Fruit fly (Drosophila melanogaster) whole organism, embryonic: ENCODE data around the gene Cul2.

Experiments
- Adf1 ChIP-seq: fragments of 200-800 bp; sonication (Bioruptor generic); IDR thresholded peaks from 2 replicates; pipeline ENCODE4 v1.3.6; 2022; ENCODE audit warnings: missing biosample characterization, missing genetic modification characterization
- CG10147 ChIP-seq: fragments of 200-800 bp; sonication (Bioruptor generic); optimal IDR thresholded peaks from 2 replicates; lab custom pipeline; 2019; ENCODE audit warnings: missing biosample characterization, mild to moderate bottlenecking, missing genetic modification characterization, moderate library complexity
- CG10267 ChIP-seq: fragments of 200-800 bp; sonication (Bioruptor generic); optimal IDR thresholded peaks from 2 replicates; lab custom pipeline; 2018; ENCODE audit warnings: missing biosample characterization, mild to moderate bottlenecking, missing genetic modification characterization, moderate library complexity
- CG10543 ChIP-seq: fragments of 200-800 bp; sonication (Bioruptor generic); optimal IDR thresholded peaks from 3 replicates; lab custom pipeline; 2017; ENCODE audit warnings: missing biosample characterization, mild to moderate bottlenecking, missing genetic modification characterization, moderate library complexity
- CG11247 ChIP-seq: fragments of 200-800 bp; sonication (Bioruptor generic); IDR thresholded peaks from 2 replicates; pipeline ENCODE4 v1.3.6; 2022; ENCODE audit warnings: missing biosample characterization, missing genetic modification characterization
- CG11504 ChIP-seq: fragments of 200-800 bp; sonication (Bioruptor generic); optimal IDR thresholded peaks from 3 replicates; lab custom pipeline; 2019; ENCODE audit warnings: missing biosample characterization, mild to moderate bottlenecking, missing genetic modification characterization, moderate library complexity
- CG13287 ChIP-seq: fragments of 200-800 bp; sonication (Bioruptor generic); IDR thresholded peaks from 2 replicates; pipeline ENCODE4 v1.3.6; 2022; ENCODE audit warnings: missing biosample characterization, missing genetic modification characterization; ENCODE audit not compliant: partially characterized antibody
- CG1603 ChIP-seq: fragments of 200-800 bp; sonication (Bioruptor generic); optimal IDR thresholded peaks from 2 replicates; lab custom pipeline; 2019; ENCODE audit warnings: missing biosample characterization, mild to moderate bottlenecking, missing genetic modification characterization, moderate library complexity
- CG17829 ChIP-seq: fragments of 200-800 bp; optimal IDR thresholded peaks from 2 replicates; lab custom pipeline; 2019; ENCODE audit warnings: missing biosample characterization, mild to moderate bottlenecking, missing genetic modification characterization, moderate library complexity
- CG1832 ChIP-seq: fragments of 200-800 bp; sonication (Bioruptor generic); optimal IDR thresholded peaks from 2 replicates; lab custom pipeline; 2017; ENCODE audit warnings: missing biosample characterization, mild to moderate bottlenecking, missing genetic modification characterization, inconsistent platforms
- CG2678 ChIP-seq: fragments of 200-800 bp; sonication (Bioruptor generic); optimal IDR thresholded peaks from 3 replicates; lab custom pipeline; 2019; ENCODE audit warnings: missing biosample characterization, mild to moderate bottlenecking, missing genetic modification characterization, moderate library complexity
- CG31365 ChIP-seq: fragments of 200-800 bp; sonication (Bioruptor generic); optimal IDR thresholded peaks from 2 replicates; lab custom pipeline; 2018; ENCODE audit warnings: missing biosample characterization, mild to moderate bottlenecking, missing genetic modification characterization
- CG31388 ChIP-seq: fragments of 200-800 bp; sonication (Bioruptor generic); optimal IDR thresholded peaks from 2 replicates; lab custom pipeline; 2016; ENCODE audit warnings: missing biosample characterization, missing genetic modification characterization
- CG32767 ChIP-seq: fragments of 200-800 bp; sonication (Bioruptor generic); IDR thresholded peaks from 2 replicates; pipeline ENCODE4 v1.3.6; 2022; ENCODE audit warnings: missing biosample characterization, missing genetic modification characterization
- CG34224 ChIP-seq: fragments of 200-800 bp; sonication (Bioruptor generic); IDR thresholded peaks from 3 replicates; pipeline ENCODE4 v1.3.6; 2022; ENCODE audit warnings: missing biosample characterization, missing genetic modification characterization; ENCODE audit not compliant: partially characterized antibody
- CG3995 ChIP-seq: fragments of 200-800 bp; sonication (Bioruptor generic); optimal IDR thresholded peaks from 3 replicates; lab custom pipeline; 2016; ENCODE audit warnings: missing biosample characterization, missing genetic modification characterization
- CG4282 ChIP-seq: fragments of 200-800 bp; sonication (Bioruptor generic); optimal IDR thresholded peaks from 2 replicates; lab custom pipeline; 2016; ENCODE audit warnings: missing biosample characterization, missing genetic modification characterization
- CG4424 ChIP-seq: fragments of 200-800 bp; sonication (Bioruptor generic); optimal IDR thresholded peaks from 3 replicates; lab custom pipeline; 2016; ENCODE audit warnings: missing biosample characterization, missing genetic modification characterization
- CG6689 ChIP-seq: fragments of 200-800 bp; sonication (Bioruptor generic); IDR thresholded peaks from 2 replicates; pipeline ENCODE4 v1.3.6; 2022; ENCODE audit warnings: missing biosample characterization, missing genetic modification characterization
- CG7556 ChIP-seq: fragments of 200-800 bp; sonication (Bioruptor generic); optimal IDR thresholded peaks from 2 replicates; lab custom pipeline; 2017; ENCODE audit warnings: missing biosample characterization, mild to moderate bottlenecking, missing genetic modification characterization
- Chrac-16 ChIP-seq: fragments of 200-800 bp; sonication (Bioruptor generic); optimal IDR thresholded peaks from 3 replicates; lab custom pipeline; 2016; ENCODE audit warnings: missing biosample characterization, missing genetic modification characterization
- CrebB ChIP-seq: fragments of 200-800 bp; sonication (Bioruptor generic); optimal IDR thresholded peaks from 3 replicates; lab custom pipeline; 2018; ENCODE audit warnings: missing biosample characterization, mild to moderate bottlenecking, missing genetic modification characterization
- Dip2 ChIP-seq: fragments of 200-800 bp; sonication (Bioruptor generic); IDR thresholded peaks from 2 replicates; pipeline ENCODE4 v1.3.6; 2022; ENCODE audit warnings: missing biosample characterization, missing genetic modification characterization
- Doc3 ChIP-seq: fragments of 200-800 bp; sonication (Bioruptor generic); IDR thresholded peaks from 3 replicates; pipeline ENCODE4 v1.3.6; 2022; ENCODE audit warnings: missing biosample characterization, missing genetic modification characterization; ENCODE audit not compliant: partially characterized antibody
- Hmr ChIP-seq: fragments of 200-800 bp; sonication (Bioruptor generic); optimal IDR thresholded peaks from 3 replicates; lab custom pipeline; 2017; ENCODE audit warnings: mild to moderate bottlenecking, missing biosample characterization, missing genetic modification reagents, missing genetic modification characterization
- MTF-1 ChIP-seq: fragments of 200-800 bp; sonication (Bioruptor generic); optimal IDR thresholded peaks from 2 replicates; lab custom pipeline; 2018; ENCODE audit warnings: missing biosample characterization, mild to moderate bottlenecking, missing genetic modification characterization, borderline replicate concordance
- Mrtf ChIP-seq: fragments of 200-800 bp; sonication (Bioruptor generic); IDR thresholded peaks from 3 replicates; pipeline ENCODE4 v1.3.6; 2022; ENCODE audit warnings: missing biosample characterization, missing genetic modification characterization
- NfI ChIP-seq: fragments of 200-800 bp; sonication (Bioruptor generic); optimal IDR thresholded peaks from 3 replicates; lab custom pipeline; 2018; ENCODE audit warnings: missing biosample characterization, mild to moderate bottlenecking, missing genetic modification characterization, moderate library complexity
- Oli ChIP-seq: fragments of 200-800 bp; sonication (Bioruptor generic); optimal IDR thresholded peaks from 2 replicates; lab custom pipeline; 2018; ENCODE audit warnings: missing biosample characterization, mild to moderate bottlenecking, missing genetic modification characterization, moderate library complexity
- PHDP ChIP-seq: fragments of 200-800 bp; sonication (Bioruptor generic); optimal IDR thresholded peaks from 3 replicates; lab custom pipeline; 2018; ENCODE audit warnings: missing biosample characterization, mild to moderate bottlenecking, missing genetic modification characterization, moderate library complexity
- Rfx ChIP-seq: fragments of 200-800 bp; sonication (Bioruptor generic); IDR thresholded peaks from 2 replicates; pipeline ENCODE4 v1.3.6; 2022; ENCODE audit warnings: missing biosample characterization, missing genetic modification characterization
- Sin3A ChIP-seq: fragments of >200 bp; optimal IDR thresholded peaks from 2 replicates; lab custom pipeline; 2018
- bcd ChIP-seq: fragments of 200-800 bp; sonication (Bioruptor generic); optimal IDR thresholded peaks from 2 replicates; lab custom pipeline; 2017; ENCODE audit warnings: missing biosample characterization, mild to moderate bottlenecking, missing genetic modification characterization
- bsh ChIP-seq, 2 experiments: fragments of 200-800 bp; sonication (Bioruptor generic); optimal IDR thresholded peaks; 2 replicates each; lab custom pipeline; 2017 to 2018; ENCODE audit warnings: mild to moderate bottlenecking in 2 of 2, missing biosample characterization in 2 of 2, missing genetic modification characterization in 2 of 2, moderate library complexity in 1 of 2
- chm ChIP-seq: fragments of 200-800 bp; sonication (Bioruptor generic); IDR thresholded peaks from 2 replicates; pipeline ENCODE4 v1.3.6; 2022; ENCODE audit warnings: missing biosample characterization, missing genetic modification characterization
- dpn ChIP-seq, 2 experiments: fragments of 200-800 bp; sonication (Bioruptor generic); optimal IDR thresholded peaks; 3 replicates each; lab custom pipeline; 2016; ENCODE audit warnings: missing biosample characterization in 2 of 2, missing genetic modification characterization in 2 of 2
- ind ChIP-seq: fragments of 200-800 bp; sonication (Bioruptor generic); optimal IDR thresholded peaks from 3 replicates; lab custom pipeline; 2016; ENCODE audit warnings: missing biosample characterization, missing genetic modification characterization
- jing ChIP-seq: fragments of 200-800 bp; sonication (Bioruptor generic); optimal IDR thresholded peaks from 2 replicates; lab custom pipeline; 2018; ENCODE audit warnings: missing biosample characterization, mild to moderate bottlenecking, missing genetic modification characterization
- klu ChIP-seq: fragments of 200-800 bp; sonication (Bioruptor generic); IDR thresholded peaks from 2 replicates; pipeline ENCODE4 v1.3.6; 2022; ENCODE audit warnings: missing biosample characterization, missing genetic modification characterization
- mirr ChIP-seq: fragments of 200-800 bp; sonication (Bioruptor generic); optimal IDR thresholded peaks from 3 replicates; lab custom pipeline; 2018; ENCODE audit warnings: missing biosample characterization, mild to moderate bottlenecking, missing genetic modification characterization
- prd ChIP-seq, 3 experiments: fragments of >200 bp in 2 of 3; fragments of 200-800 bp in 1 of 3; sonication (Bioruptor generic) in 1 of 3; optimal IDR thresholded peaks in 2 of 3; IDR thresholded peaks in 1 of 3; 2 replicates in 2 of 3; 3 replicates in 1 of 3; pipeline versions ENCODE4 v1.3.6 to Lab custom; 2017 to 2022; ENCODE audit warnings: missing biosample characterization in 1 of 3, missing genetic modification characterization in 1 of 3
- pum ChIP-seq: fragments of 200-800 bp; sonication (Bioruptor generic); optimal IDR thresholded peaks from 2 replicates; lab custom pipeline; 2016; ENCODE audit warnings: missing biosample characterization, missing genetic modification characterization
- scrt ChIP-seq: fragments of 200-800 bp; sonication (Bioruptor generic); optimal IDR thresholded peaks from 2 replicates; lab custom pipeline; 2018; ENCODE audit warnings: missing biosample characterization, mild to moderate bottlenecking, missing genetic modification characterization, moderate library complexity
- sens ChIP-seq: fragments of 200-800 bp; sonication (Bioruptor generic); peaks from one replicate; lab custom pipeline; 2016; ENCODE audit warnings: missing biosample characterization, missing genetic modification characterization
- sima ChIP-seq: fragments of 200-800 bp; sonication (Bioruptor generic); optimal IDR thresholded peaks from 2 replicates; lab custom pipeline; 2016; ENCODE audit warnings: missing biosample characterization, missing genetic modification characterization
- tin ChIP-seq: fragments of 200-800 bp; sonication (Bioruptor generic); optimal IDR thresholded peaks from 3 replicates; lab custom pipeline; 2016; ENCODE audit warnings: missing biosample characterization, missing genetic modification characterization
- tna ChIP-seq: fragments of 200-800 bp; sonication (Bioruptor generic); IDR thresholded peaks from 2 replicates; pipeline ENCODE4 v1.3.6; 2022; ENCODE audit warnings: missing biosample characterization, missing genetic modification characterization; ENCODE audit not compliant: partially characterized antibody
- tup ChIP-seq: fragments of 200-800 bp; sonication (Bioruptor generic); optimal IDR thresholded peaks from 2 replicates; lab custom pipeline; 2016; ENCODE audit warnings: missing biosample characterization, mild to moderate bottlenecking, missing genetic modification characterization, moderate library complexity

Cul2 gene

DNA sequence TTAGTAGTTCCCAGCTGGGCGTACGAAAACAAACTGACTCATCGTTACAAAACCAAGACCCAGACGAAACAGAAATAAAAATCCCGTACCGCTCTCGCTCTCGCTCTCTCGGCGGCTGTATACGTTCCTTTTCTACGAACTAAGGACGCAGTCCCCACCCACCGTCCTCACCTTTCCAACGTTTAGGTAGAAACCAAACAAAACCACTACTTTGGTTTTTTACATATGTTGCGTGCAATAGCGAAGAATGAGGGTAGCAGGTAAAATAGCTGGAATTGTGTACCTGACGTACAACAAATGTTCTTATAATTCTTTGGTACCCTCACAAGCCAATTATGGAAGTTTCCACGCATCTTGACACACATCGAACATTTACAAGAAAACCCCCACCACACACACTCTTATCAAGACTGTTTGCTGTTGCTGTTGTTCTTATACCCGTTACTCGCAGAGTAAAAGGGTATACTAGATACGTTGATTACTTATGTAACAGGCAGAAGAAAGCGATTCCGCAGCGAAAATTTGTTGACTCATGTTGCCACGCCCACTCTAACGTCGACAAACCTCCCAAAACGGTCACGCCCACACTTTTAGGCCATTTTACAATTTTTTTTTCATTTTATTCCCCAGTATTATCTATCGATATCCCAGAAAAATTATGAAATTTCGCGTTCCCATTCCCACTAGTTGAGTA, 39.6 kb upstream of the Cul2 start (continued):
- TF ChIP-seq CG11247 (no peak), CG11504 (peak; percentile 46), Doc3 (GFP tag; lab: Robert Waterston, UW) (no peak), PHDP (tag; lab: Kevin White, UChicago) (peak; percentile 28), CG4424 (peak; percentile 40), Mrtf (GFP tag; lab: Robert Waterston, UW) (0 out of 3 replicates have a peak, but pooled peaks have one; percentile 6), ind (GFP tag; lab: Kevin White, UChicago) (peak; percentile 32), dpn (GFP tag; optimal IDR thresholded peaks at IDR 0.05; lab: Kevin White, UChicago) (peak in 1 of 2 experiments; percentile 8), CG10543 (GFP tag; lab: Kevin White, UChicago) (peak; percentile 10), mirr (GFP tag; lab: Kevin White, UChicago) (peak; percentile 46), MTF-1 (GFP tag; lab: Kevin White, UChicago) (no peak), Rfx (GFP tag; lab: Robert Waterston, UW) (0 out of 2 replicates have a peak, but pooled peaks have one; percentile 27), CG3995 (GFP tag; lab: Kevin White, UChicago) (no peak), CG34224 (no peak), Chrac-16 (GFP tag; lab: Kevin White, UChicago) (peak; percentile 56), tin (GFP tag; lab: Kevin White, UChicago) (peak; percentile 21), CG31388 (GFP tag; lab: Kevin White, UChicago) (no peak), CG2678 (tag; lab: Kevin White, UChicago) (peak; percentile 61), jing (GFP tag; lab: Kevin White, UChicago) (no peak), CG4282 (no peak), bcd (GFP tag; lab: Kevin White, UChicago) (no peak), Adf1 (GFP tag; lab: Robert Waterston, UW) (no peak), prd (optimal IDR thresholded peaks at IDR 0.05; lab: Kevin White, UChicago) (no peak), prd (GFP tag; IDR thresholded peaks at IDR 0.05; lab: Robert Waterston, UW) (peak; percentile 56; the same call in 1 of the 3 replicates), CG10147 (peak; percentile 10), Oli (peak; percentile 43), CG6689 (GFP tag; lab: Robert Waterston, UW) (no peak), chm (GFP tag; lab: Robert Waterston, UW) (0 out of 2 replicates have a peak, but pooled peaks have one; percentile 11), CG17829 (no peak), CG10267 (tag; lab: Kevin White, UChicago) (peak; percentile 14), CG1832 (GFP tag; lab: Kevin White, UChicago) (no peak), tup (GFP tag; lab: Kevin White, UChicago) (no peak), CG32767 (GFP tag; lab: Robert Waterston, UW) (0 out of 2 replicates have a peak, but pooled peaks have one; percentile 33), pum (GFP tag; lab: Kevin White, UChicago) (peak; percentile 6), scrt (GFP tag; lab: Kevin White, UChicago) (no peak), klu (GFP tag; lab: Robert Waterston, UW) (no peak), NfI (GFP tag; lab: Kevin White, UChicago) (peak; percentile 30), Dip2 (GFP tag; lab: Robert Waterston, UW) (no peak), Sin3A (no peak), sens (peak; percentile 89), CrebB (tag; lab: Kevin White, UChicago) (peak; percentile 42), sima (GFP tag; lab: Kevin White, UChicago) (no peak), CG31365 (tag; lab: Kevin White, UChicago) (no peak), bsh (GFP tag; optimal IDR thresholded peaks at IDR 0.05; lab: Kevin White, UChicago) (peak in 1 of 2 experiments; percentile 49), CG1603 (peak; percentile 9), tna (GFP tag; lab: Robert Waterston, UW) (no peak; the same call in 1 of the 2 replicates), CG7556 (GFP tag; lab: Kevin White, UChicago) (peak; percentile 41), Hmr (no peak), CG13287 (GFP tag; lab: Robert Waterston, UW) (no peak)
